Fruit fly (Drosophila melanogaster): ENCODE data around the gene CG33099.

The CG33099 gene

dm6 chr3R:22547585-22548022 is 17.2 kb upstream of the CG33099 start, which contains the start of gene AdipoR (continued):
- peak; percentile 47 for TF ChIP-seq CG2116 (GFP tag; optimal IDR thresholded peaks at IDR 0.05)
- peak; percentile 40 for TF ChIP-seq CG2120 (GFP tag; optimal IDR thresholded peaks at IDR 0.05)
- TF ChIP-seq grau (tag; optimal IDR thresholded peaks at IDR 0.05): peak; percentile 21
- TF ChIP-seq CG8290 (GFP tag; optimal IDR thresholded peaks at IDR 0.05): no peak
- TF ChIP-seq CG8290 (tag; optimal IDR thresholded peaks at IDR 0.05): peak in 1 of 2 experiments; percentile 64
- TF ChIP-seq MESR4 (GFP tag; optimal IDR thresholded peaks at IDR 0.05): peak; percentile 93
- TF ChIP-seq sob (GFP tag; IDR thresholded peaks at IDR 0.05): peak; percentile 12; the same call in 1 of the 2 replicates
- peak; percentile 25 for TF ChIP-seq CG10543 (GFP tag; optimal IDR thresholded peaks at IDR 0.05)
- TF ChIP-seq CG6765 (GFP tag; optimal IDR thresholded peaks at IDR 0.05): peak; percentile 42
- TF ChIP-seq CG10979 (tag; optimal IDR thresholded peaks at IDR 0.05): peak; percentile 28
- TF ChIP-seq CG7271 (tag; optimal IDR thresholded peaks at IDR 0.05): no peak
- peak; percentile 27 for TF ChIP-seq Blimp-1 (GFP tag; optimal IDR thresholded peaks at IDR 0.05)
- TF ChIP-seq bab2 (GFP tag; optimal IDR thresholded peaks at IDR 0.05): peak; percentile 16
- TF ChIP-seq CG11247 (GFP tag; IDR thresholded peaks at IDR 0.05): no peak
- 0 out of 2 replicates have a peak, but pooled peaks have one; percentile 24 for TF ChIP-seq slbo (GFP tag; IDR thresholded peaks at IDR 0.05)
- TF ChIP-seq CG17186 (GFP tag; optimal IDR thresholded peaks at IDR 0.05): peak; percentile 84
- TF ChIP-seq onecut (GFP tag; IDR thresholded peaks at IDR 0.05): peak; percentile 28; the same call in 1 of the 2 replicates
- TF ChIP-seq phol (tag; optimal IDR thresholded peaks at IDR 0.05): peak; percentile 69
- peak; percentile 91 for TF ChIP-seq Med (GFP tag)
- TF ChIP-seq Scr (GFP tag; IDR thresholded peaks at IDR 0.05; ENCODE audit: partially characterized antibody): peak; percentile 47
- peak; percentile 50; the same call in 2 of the 3 replicates for TF ChIP-seq row (GFP tag; IDR thresholded peaks at IDR 0.05)
- peak; percentile 21 for TF ChIP-seq twi (tag; optimal IDR thresholded peaks at IDR 0.05)
- peak; percentile 95 to 99 for TF ChIP-seq crp (GFP tag; optimal IDR thresholded peaks at IDR 0.05)
- peak; percentile 8 for TF ChIP-seq dmrt11E (tag; optimal IDR thresholded peaks at IDR 0.05)
- no peak for TF ChIP-seq usp (GFP tag; optimal IDR thresholded peaks at IDR 0.05)
- peak; percentile 33 for TF ChIP-seq dm (GFP tag; optimal IDR thresholded peaks at IDR 0.05)
- TF ChIP-seq CG3995 (GFP tag; optimal IDR thresholded peaks at IDR 0.05): peak; percentile 88
- TF ChIP-seq CG34224 (GFP tag; IDR thresholded peaks at IDR 0.05; ENCODE audit: partially characterized antibody): peak; percentile 49; the same call in 2 of the 3 replicates
- no peak for TF ChIP-seq Trl (optimal IDR thresholded peaks at IDR 0.05)
- TF ChIP-seq Trl (GFP tag; optimal IDR thresholded peaks at IDR 0.05): peak; percentile 11
- TF ChIP-seq CG8944 (GFP tag; optimal IDR thresholded peaks at IDR 0.05): no peak
- peak; percentile 38 for TF ChIP-seq CHES-1-like (GFP tag; optimal IDR thresholded peaks at IDR 0.05)
- peak; percentile 42 for TF ChIP-seq sug (tag; optimal IDR thresholded peaks at IDR 0.05)
- TF ChIP-seq kni (GFP tag; optimal IDR thresholded peaks at IDR 0.05): peak; percentile 35
- TF ChIP-seq kay (GFP tag; optimal IDR thresholded peaks at IDR 0.05): peak; percentile 42
- TF ChIP-seq CG15269 (tag; optimal IDR thresholded peaks at IDR 0.05): peak; percentile 7
- peak; percentile 36 for TF ChIP-seq lilli (GFP tag; optimal IDR thresholded peaks at IDR 0.05)
- peak; percentile 58 for TF ChIP-seq nmo (GFP tag; optimal IDR thresholded peaks at IDR 0.05)
- no peak for TF ChIP-seq Hr3 (GFP tag; optimal IDR thresholded peaks at IDR 0.05)
- peak; percentile 18 for TF ChIP-seq CG2678 (tag; optimal IDR thresholded peaks at IDR 0.05)
- TF ChIP-seq bbx (GFP tag; IDR thresholded peaks at IDR 0.05; ENCODE audit: partially characterized antibody): peak; percentile 47; the same call in 1 of the 2 replicates
- TF ChIP-seq CG11504 (tag; optimal IDR thresholded peaks at IDR 0.05): peak; percentile 37
- peak; percentile 51 for TF ChIP-seq CG33213 (GFP tag; optimal IDR thresholded peaks at IDR 0.05)
- peak; percentile 54 for TF ChIP-seq CG13287 (GFP tag; IDR thresholded peaks at IDR 0.05; ENCODE audit: partially characterized antibody)
- peak; percentile 54; the same call in 1 of the 4 replicates for TF ChIP-seq chinmo (GFP tag; IDR thresholded peaks at IDR 0.05; ENCODE audit: partially characterized antibody)
- TF ChIP-seq maf-S (GFP tag; optimal IDR thresholded peaks at IDR 0.05): no peak
- no peak for TF ChIP-seq rib (GFP tag; IDR thresholded peaks at IDR 0.05)
- TF ChIP-seq Atf6 (GFP tag; IDR thresholded peaks at IDR 0.05): no peak
- peak; percentile 78 for TF ChIP-seq CG3847 (GFP tag; IDR thresholded peaks at IDR 0.05)
- TF ChIP-seq Sin3A (optimal IDR thresholded peaks at IDR 0.05): peak; percentile 65
- TF ChIP-seq Deaf1 (tag; optimal IDR thresholded peaks at IDR 0.05): peak; percentile 44

All from whole organism, embryonic.